Fruit fly (Drosophila melanogaster): ENCODE results near the gene Ccp84Af.

Ccp84Af gene

dm6 chr3R:6678480-6678879 lies 11.6 kb downstream of the Ccp84Af start, which contains the start of gene lab (continued):
- peak; percentile 61 for TF ChIP-seq CG15479 (GFP tag; optimal IDR thresholded peaks at IDR 0.05)
- TF ChIP-seq hth (optimal IDR thresholded peaks at IDR 0.05): no peak
- TF ChIP-seq prd (optimal IDR thresholded peaks at IDR 0.05): no peak
- no peak for TF ChIP-seq prd (GFP tag; IDR thresholded peaks at IDR 0.05)
- TF ChIP-seq sob (GFP tag; IDR thresholded peaks at IDR 0.05): no peak
- peak; percentile 92 for TF ChIP-seq Jarid2 (GFP tag; optimal IDR thresholded peaks at IDR 0.05)
- no peak for TF ChIP-seq CG18599 (GFP tag; optimal IDR thresholded peaks at IDR 0.05)
- no peak for TF ChIP-seq toy (GFP tag; IDR thresholded peaks at IDR 0.05)
- no peak for TF ChIP-seq CG2875 (GFP tag; optimal IDR thresholded peaks at IDR 0.05)
- TF ChIP-seq gt (GFP tag; IDR thresholded peaks at IDR 0.05): no peak
- no peak for TF ChIP-seq CkIIα-i1 (GFP tag; IDR thresholded peaks at IDR 0.05)
- TF ChIP-seq Vsx1 (GFP tag; optimal IDR thresholded peaks at IDR 0.05): no peak
- no peak for TF ChIP-seq CG7839 (tag; optimal IDR thresholded peaks at IDR 0.05)
- TF ChIP-seq CG30403 (GFP tag; optimal IDR thresholded peaks at IDR 0.05): no peak
- no peak for TF ChIP-seq CG15601 (tag; optimal IDR thresholded peaks at IDR 0.05)
- no peak for TF ChIP-seq Bdp1 (GFP tag; optimal IDR thresholded peaks at IDR 0.05)
- TF ChIP-seq trh (GFP tag; optimal IDR thresholded peaks at IDR 0.05): no peak
- TF ChIP-seq Dfd (GFP tag; optimal IDR thresholded peaks at IDR 0.05): no peak
- TF ChIP-seq CG4424 (GFP tag; optimal IDR thresholded peaks at IDR 0.05): no peak
- TF ChIP-seq CG17385 (GFP tag; optimal IDR thresholded peaks at IDR 0.05): no peak
- no peak for TF ChIP-seq Aef1 (GFP tag; IDR thresholded peaks at IDR 0.05)
- TF ChIP-seq trem (tag; optimal IDR thresholded peaks at IDR 0.05): no peak
- TF ChIP-seq Hr51 (GFP tag; optimal IDR thresholded peaks at IDR 0.05): no peak
- TF ChIP-seq CG13287 (GFP tag; IDR thresholded peaks at IDR 0.05; ENCODE audit: partially characterized antibody): peak; percentile 41; the same call in 1 of the 2 replicates
- no peak for TF ChIP-seq CG15514 (GFP tag; optimal IDR thresholded peaks at IDR 0.05)
- no peak for TF ChIP-seq B-H2 (GFP tag; optimal IDR thresholded peaks at IDR 0.05)
- TF ChIP-seq Dbx (GFP tag; IDR thresholded peaks at IDR 0.05): no peak
- TF ChIP-seq CG11093 (GFP tag; IDR thresholded peaks at IDR 0.05): no peak
- no peak for TF ChIP-seq BtbVII (GFP tag; optimal IDR thresholded peaks at IDR 0.05)
- no peak for TF ChIP-seq CG10979 (tag; optimal IDR thresholded peaks at IDR 0.05)
- TF ChIP-seq dmrt11E (tag; optimal IDR thresholded peaks at IDR 0.05): no peak
- no peak for TF ChIP-seq CG18764 (GFP tag; optimal IDR thresholded peaks at IDR 0.05)
- TF ChIP-seq nau (GFP tag; optimal IDR thresholded peaks at IDR 0.05): no peak
- no peak for TF ChIP-seq CG5953 (GFP tag; IDR thresholded peaks at IDR 0.05)
- no peak for TF ChIP-seq CG10654 (GFP tag; optimal IDR thresholded peaks at IDR 0.05)
- TF ChIP-seq BEAF-32 (GFP tag; optimal IDR thresholded peaks at IDR 0.05): no peak
- TF ChIP-seq pfk (GFP tag; optimal IDR thresholded peaks at IDR 0.05): no peak
- 0 out of 2 replicates have a peak, but pooled peaks have one; percentile 10 for TF ChIP-seq Adf1 (GFP tag; IDR thresholded peaks at IDR 0.05)
- TF ChIP-seq CG10267 (tag; optimal IDR thresholded peaks at IDR 0.05): no peak
- no peak for TF ChIP-seq CG8765 (GFP tag; IDR thresholded peaks at IDR 0.05)
- no peak for TF ChIP-seq ase (GFP tag; IDR thresholded peaks at IDR 0.05)
- TF ChIP-seq Ravus (GFP tag; IDR thresholded peaks at IDR 0.05): no peak
- no peak for TF ChIP-seq Sry-β (GFP tag; optimal IDR thresholded peaks at IDR 0.05)
- TF ChIP-seq maf-S (GFP tag; optimal IDR thresholded peaks at IDR 0.05): no peak
- TF ChIP-seq Trl (optimal IDR thresholded peaks at IDR 0.05): no peak
- TF ChIP-seq Trl (GFP tag; optimal IDR thresholded peaks at IDR 0.05): no peak
- no peak for TF ChIP-seq gem (tag; optimal IDR thresholded peaks at IDR 0.05)
- 0 out of 2 replicates have a peak, but pooled peaks have one; percentile 30 for TF ChIP-seq nerfin-2 (GFP tag; IDR thresholded peaks at IDR 0.05; ENCODE audit: partially characterized antibody)
- TF ChIP-seq Atf-2 (GFP tag; optimal IDR thresholded peaks at IDR 0.05): no peak
- TF ChIP-seq CG15696 (tag; optimal IDR thresholded peaks at IDR 0.05): no peak
- no peak for TF ChIP-seq CG16779 (GFP tag; IDR thresholded peaks at IDR 0.05)
